Fruit fly (Drosophila melanogaster): ENCODE data around the gene Kul.

The Kul gene

dm6 chr3R:29724745-29725144 is 885 bp upstream of the Kul start, which contains the start of the genes Naa40 and CG18731 (continued):
- TF ChIP-seq trem (tag; optimal IDR thresholded peaks at IDR 0.05) (peak; percentile 23), CG2712 (tag; optimal IDR thresholded peaks at IDR 0.05) (no peak), vvl (GFP tag; IDR thresholded peaks at IDR 0.05) (no peak), inv (GFP tag; IDR thresholded peaks at IDR 0.05; ENCODE audit: partially characterized antibody) (peak; percentile 48; the same call in 1 of the 2 replicates), otp (GFP tag; IDR thresholded peaks at IDR 0.05) (no peak), abd-A (tag; optimal IDR thresholded peaks at IDR 0.05) (peak; percentile 28), corto (GFP tag; optimal IDR thresholded peaks at IDR 0.05) (no peak), CG11093 (GFP tag; IDR thresholded peaks at IDR 0.05) (no peak), az2 (GFP tag; optimal IDR thresholded peaks at IDR 0.05) (no peak), crol (GFP tag; IDR thresholded peaks at IDR 0.05) (no peak), Oli (tag; optimal IDR thresholded peaks at IDR 0.05) (no peak), psq (GFP tag; optimal IDR thresholded peaks at IDR 0.05) (no peak), Mes4 (GFP tag; optimal IDR thresholded peaks at IDR 0.05) (no peak), Nf-YA (GFP tag; IDR thresholded peaks at IDR 0.05) (no peak), dmrt99B (tag; optimal IDR thresholded peaks at IDR 0.05) (no peak), BEAF-32 (GFP tag; optimal IDR thresholded peaks at IDR 0.05) (peak; percentile 79), Hand (GFP tag; optimal IDR thresholded peaks at IDR 0.05) (no peak), sens-2 (GFP tag; IDR thresholded peaks at IDR 0.05) (no peak), tio (GFP tag; optimal IDR thresholded peaks at IDR 0.05) (no peak), Awh (GFP tag; IDR thresholded peaks at IDR 0.05) (no peak), CG12155 (GFP tag; optimal IDR thresholded peaks at IDR 0.05) (no peak), CG13287 (GFP tag; IDR thresholded peaks at IDR 0.05; ENCODE audit: partially characterized antibody) (peak; percentile 79), CG14667 (GFP tag; IDR thresholded peaks at IDR 0.05) (no peak), nau (GFP tag; optimal IDR thresholded peaks at IDR 0.05) (no peak), CG2678 (tag; optimal IDR thresholded peaks at IDR 0.05) (no peak), org-1 (GFP tag; optimal IDR thresholded peaks at IDR 0.05) (no peak), CG4730 (GFP tag; IDR thresholded peaks at IDR 0.05) (no peak), bbx (GFP tag; IDR thresholded peaks at IDR 0.05; ENCODE audit: partially characterized antibody) (peak; percentile 71), peb (GFP tag; IDR thresholded peaks at IDR 0.05) (no peak), gsb (GFP tag; IDR thresholded peaks at IDR 0.05) (no peak), danr (GFP tag; IDR thresholded peaks at IDR 0.05) (no peak), CG10462 (GFP tag; optimal IDR thresholded peaks at IDR 0.05) (no peak), grau (tag; optimal IDR thresholded peaks at IDR 0.05) (no peak), CG30431 (GFP tag; optimal IDR thresholded peaks at IDR 0.05) (no peak), CG12219 (GFP tag; optimal IDR thresholded peaks at IDR 0.05) (no peak), tap (tag; optimal IDR thresholded peaks at IDR 0.05) (no peak), CTCF (GFP tag; optimal IDR thresholded peaks at IDR 0.05) (no peak), CG14710 (tag; optimal IDR thresholded peaks at IDR 0.05) (peak; percentile 7), odd (GFP tag; optimal IDR thresholded peaks at IDR 0.05) (no peak), ERR (GFP tag; optimal IDR thresholded peaks at IDR 0.05) (no peak), Lpt (GFP tag; optimal IDR thresholded peaks at IDR 0.05) (no peak), CG17359 (tag; optimal IDR thresholded peaks at IDR 0.05) (no peak), CG10366 (GFP tag; IDR thresholded peaks at IDR 0.05) (no peak), CG5953 (GFP tag; IDR thresholded peaks at IDR 0.05) (no peak), CG11695 (GFP tag; IDR thresholded peaks at IDR 0.05) (no peak), fd96Cb (tag; optimal IDR thresholded peaks at IDR 0.05) (no peak), Ets65A (GFP tag) (no peak), MTF-1 (GFP tag; optimal IDR thresholded peaks at IDR 0.05; ENCODE audit: borderline replicate concordance) (no peak), h (optimal IDR thresholded peaks at IDR 0.05) (no peak), Hr78 (GFP tag; optimal IDR thresholded peaks at IDR 0.05) (no peak), ap (GFP tag; IDR thresholded peaks at IDR 0.05) (no peak), amos (GFP tag; IDR thresholded peaks at IDR 0.05; ENCODE audit: partially characterized antibody) (peak; percentile 74), CG5180 (GFP tag; optimal IDR thresholded peaks at IDR 0.05) (no peak)

Data from whole organism, embryonic.